Worm (Caenorhabditis elegans): ENCODE measurements around the gene F17E9.16.

Gene F17E9.16

DNA sequence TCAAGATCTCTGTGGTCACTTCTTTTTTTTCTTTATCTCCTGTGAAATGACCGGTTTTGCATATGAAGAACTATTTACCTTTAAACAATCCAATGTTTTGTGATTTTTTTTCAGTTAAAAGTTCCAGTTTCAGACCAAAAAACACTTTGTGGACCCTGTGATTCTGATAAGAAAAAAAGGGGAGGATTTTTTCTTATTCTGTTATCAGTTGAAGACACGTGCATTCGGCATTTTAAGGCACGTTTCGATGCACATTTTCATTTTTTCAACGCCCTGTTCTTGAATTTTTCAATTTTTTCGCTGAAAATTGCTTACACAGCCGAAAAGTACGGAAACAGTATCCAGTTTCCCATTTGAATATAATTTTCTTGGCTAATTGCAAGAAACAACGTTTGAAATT lies 14.2 kb downstream of the F17E9.16 start, which contains the start of gene aagr-1:
aagr-1 (plus strand) TSS at position 227 of the 400 bp plus-strand sequence.
- TF ChIP-seq daf-16 (GFP tag; optimal IDR thresholded peaks at IDR 0.05) (no peak), daf-16 (tag; optimal IDR thresholded peaks at IDR 0.05) (peak; percentile 46), arid-1 (GFP tag; conservative IDR thresholded peaks at IDR 0.05) (no peak), pqm-1 (tag; optimal IDR thresholded peaks at IDR 0.05) (peak; percentile 34), fkh-10 (GFP tag; optimal IDR thresholded peaks at IDR 0.05) (no peak), hlh-11 (tag; optimal IDR thresholded peaks at IDR 0.05) (peak; percentile 39), hlh-30 (tag; optimal IDR thresholded peaks at IDR 0.05; ENCODE audit: insufficient read depth) (peak; percentile 41), F26F4.8 (GFP tag; conservative IDR thresholded peaks at IDR 0.05) (no peak), nhr-6 (tag; optimal IDR thresholded peaks at IDR 0.05) (no peak), mxl-3 (GFP tag; optimal IDR thresholded peaks at IDR 0.05) (peak; percentile 13), mdl-1 (tag; optimal IDR thresholded peaks at IDR 0.05) (peak in 1 of 2 experiments; percentile 53), dve-1 (tag; optimal IDR thresholded peaks at IDR 0.05; ENCODE audit: insufficient read depth) (peak; percentile 42), nhr-237 (tag; optimal IDR thresholded peaks at IDR 0.05) (no peak), nhr-28 (tag; optimal IDR thresholded peaks at IDR 0.05) (peak; percentile 47), dmd-6 (GFP tag; IDR thresholded peaks at IDR 0.05) (peak; percentile 79)

- TF ChIP-seq lin-38 (GFP tag; IDR thresholded peaks at IDR 0.05) (no peak), snpc-4 (tag; optimal IDR thresholded peaks at IDR 0.05) (no peak), Y105C5A.15 (GFP tag; IDR thresholded peaks at IDR 0.05) (no peak), F37D6.2 (tag; optimal IDR thresholded peaks at IDR 0.05) (no peak), aha-1 (tag) (peak; percentile 93), daf-8 (GFP tag; IDR thresholded peaks at IDR 0.05) (no peak), unc-62 (GFP tag; optimal IDR thresholded peaks at IDR 0.05 in 1 of 2) (no peak), unc-62 (tag; optimal IDR thresholded peaks at IDR 0.05) (no peak), ama-1 (optimal IDR thresholded peaks at IDR 0.05) (no peak)
Measured at ce11 chrIV:8367887-8368286, 15.8 kb downstream of the F17E9.16 start.

- TF ChIP-seq nhr-6 (tag; optimal IDR thresholded peaks at IDR 0.05), result no peak
- TF ChIP-seq nhr-11 (tag; optimal IDR thresholded peaks at IDR 0.05), result no peak
- TF ChIP-seq ceh-44 (GFP tag; IDR thresholded peaks at IDR 0.05), result no peak
- no peak for TF ChIP-seq ces-1 (GFP tag; optimal IDR thresholded peaks at IDR 0.05)
- no peak for TF ChIP-seq R02D3.7 (tag; optimal IDR thresholded peaks at IDR 0.05)
- no peak for TF ChIP-seq zip-2 (tag; optimal IDR thresholded peaks at IDR 0.05)
- TF ChIP-seq hmg-1.1 (GFP tag; IDR thresholded peaks at IDR 0.05), result no peak
- no peak for TF ChIP-seq fkh-10 (GFP tag; optimal IDR thresholded peaks at IDR 0.05)
- no peak for TF ChIP-seq lin-29 (GFP tag; IDR thresholded peaks at IDR 0.05)
- TF ChIP-seq lim-7 (GFP tag; IDR thresholded peaks at IDR 0.05), result no peak
- TF ChIP-seq ama-1 (optimal IDR thresholded peaks at IDR 0.05), result no peak
- TF ChIP-seq set-16 (GFP tag; IDR thresholded peaks at IDR 0.05), result no peak
Measured at ce11 chrIV:8369135-8369534, 17.0 kb downstream of the F17E9.16 start, which contains the start of gene D2096.6. TSS of gene D2096.6 (minus strand) at chrIV:8369235.

DNA sequence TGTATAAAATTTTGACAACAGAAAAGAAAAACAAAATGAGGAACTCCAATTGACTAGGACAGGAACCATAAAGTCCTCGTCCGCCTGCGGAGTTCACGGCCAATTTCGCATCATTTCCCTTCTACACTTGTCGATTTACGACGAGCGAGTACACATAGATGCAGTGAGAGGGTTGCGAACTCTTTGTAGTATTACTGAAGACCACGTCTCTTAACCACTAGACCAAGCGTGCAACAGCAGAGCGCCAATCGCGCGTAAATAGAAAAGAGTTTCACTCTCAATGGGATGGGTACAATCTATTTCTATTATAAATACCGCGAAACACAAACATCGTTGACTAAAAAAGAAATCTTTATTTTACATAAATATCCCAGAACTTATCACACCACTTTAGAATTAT lies 23.2 kb downstream of the F17E9.16 start:
- TF ChIP-seq dve-1 (tag; optimal IDR thresholded peaks at IDR 0.05; ENCODE audit: insufficient read depth) (peak; percentile 76), lir-3 (tag; optimal IDR thresholded peaks at IDR 0.05) (peak; percentile 29), ama-1 (optimal IDR thresholded peaks at IDR 0.05) (peak; percentile 60), F49E8.2 (tag; optimal IDR thresholded peaks at IDR 0.05; ENCODE audit: borderline replicate concordance) (peak; percentile 53), lin-1 (GFP tag; IDR thresholded peaks at IDR 0.05) (0 out of 2 replicates have a peak, but pooled peaks have one; percentile 49), zfp-3 (GFP tag; conservative IDR thresholded peaks at IDR 0.05) (peak; percentile 62; the same call in 1 of the 2 replicates), lim-7 (GFP tag; IDR thresholded peaks at IDR 0.05) (peak; percentile 76), snpc-1.2 (GFP tag; IDR thresholded peaks at IDR 0.05) (peak; percentile 85), dmd-6 (GFP tag; IDR thresholded peaks at IDR 0.05) (peak; percentile 74), zip-11 (GFP tag; IDR thresholded peaks at IDR 0.05) (peak; percentile 54; the same call in 1 of the 2 replicates), ceh-32 (tag; optimal IDR thresholded peaks at IDR 0.05; ENCODE audit: poor library complexity) (no peak), nhr-6 (tag; optimal IDR thresholded peaks at IDR 0.05) (peak; percentile 14), nhr-111 (GFP tag; optimal IDR thresholded peaks at IDR 0.05) (no peak), Y75B8A.6 (GFP tag; IDR thresholded peaks at IDR 0.05) (0 out of 2 replicates have a peak, but pooled peaks have one; percentile 73), skn-1 (tag; optimal IDR thresholded peaks at IDR 0.05) (no peak), T26A8.4 (GFP tag; IDR thresholded peaks at IDR 0.05) (no peak; the same call in none of the 2 replicates), duxl-1 (tag; optimal IDR thresholded peaks at IDR 0.05; ENCODE audit: poor library complexity) (peak; percentile 65), lsy-2 (tag; optimal IDR thresholded peaks at IDR 0.05) (peak in 1 of 2 experiments; percentile 4), rbr-2 (tag; optimal IDR thresholded peaks at IDR 0.05) (peak; percentile 79)
